Worm (Caenorhabditis elegans) whole organism, L1 larva: Measurements from ENCODE around the gene lgc-16.

ENCODE experiments used
- rnt-1 ChIP-seq: sonication (generic microtip); optimal IDR thresholded peaks from 2 replicates; lab custom pipeline; 2016; ENCODE audit warnings: mild to moderate bottlenecking, missing genetic modification characterization, moderate library complexity, missing compliant biosample characterization
- ztf-4 ChIP-seq: fragments of 150-350 bp; optimal IDR thresholded peaks from 2 replicates; lab custom pipeline; 2014; ENCODE audit warnings: missing biosample characterization, missing genetic modification characterization

- TF ChIP-seq ztf-4 = no peak
- TF ChIP-seq rnt-1 = no peak
These were observed 13.8 kb upstream of the lgc-16 start, which contains the start of gene col-181 for ce11 chrX:12104630-12105029.
